Fruit fly (Drosophila melanogaster) whole organism, wandering third instar larva: ENCODE measurements around the gene CG10700.

Experiments used
- Dfd ChIP-seq: fragments of >200 bp; optimal IDR thresholded peaks from 2 replicates; lab custom pipeline; 2017; ENCODE audit warnings: missing biosample characterization, missing genetic modification characterization
- GATAd ChIP-seq: sonication (Bioruptor generic); optimal IDR thresholded peaks from 2 replicates; lab custom pipeline; 2016; ENCODE audit warnings: missing biosample characterization, missing genetic modification characterization
- Mio ChIP-seq: sonication (Bioruptor generic); optimal IDR thresholded peaks from 2 replicates; lab custom pipeline; 2016; ENCODE audit warnings: missing biosample characterization, missing genetic modification characterization
- psq ChIP-seq: fragments of 200-800 bp; sonication (Bioruptor generic); optimal IDR thresholded peaks from 3 replicates; lab custom pipeline; 2017; ENCODE audit warnings: missing biosample characterization, mild to moderate bottlenecking, missing genetic modification characterization, moderate library complexity

DNA sequence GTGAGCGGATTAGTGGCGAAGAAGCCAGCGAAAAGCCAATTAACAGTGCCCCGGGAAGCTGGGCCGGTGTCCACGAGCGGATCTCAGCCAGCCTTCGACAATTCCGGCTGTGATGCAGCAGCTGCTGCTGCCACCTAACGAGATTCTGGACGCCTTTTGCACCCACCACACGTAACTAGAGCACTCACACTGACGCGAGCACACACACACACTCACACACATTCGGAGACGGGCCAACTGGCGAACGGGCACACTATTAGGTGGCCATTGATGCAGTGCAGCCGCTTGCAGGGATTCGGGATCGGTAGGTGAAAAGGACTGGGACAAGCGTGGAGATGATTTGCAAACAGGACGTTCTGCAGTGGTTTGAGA, 24.3 kb downstream of the CG10700 start:
- TF ChIP-seq Dfd (GFP tag; lab: Kevin White, UChicago), result no peak
- no peak for TF ChIP-seq GATAd
- TF ChIP-seq Mio, result no peak
- no peak for TF ChIP-seq psq (GFP tag; lab: Kevin White, UChicago)
